Fruit fly (Drosophila melanogaster): ENCODE measurements around the gene fd3F.

The fd3F gene

DNA sequence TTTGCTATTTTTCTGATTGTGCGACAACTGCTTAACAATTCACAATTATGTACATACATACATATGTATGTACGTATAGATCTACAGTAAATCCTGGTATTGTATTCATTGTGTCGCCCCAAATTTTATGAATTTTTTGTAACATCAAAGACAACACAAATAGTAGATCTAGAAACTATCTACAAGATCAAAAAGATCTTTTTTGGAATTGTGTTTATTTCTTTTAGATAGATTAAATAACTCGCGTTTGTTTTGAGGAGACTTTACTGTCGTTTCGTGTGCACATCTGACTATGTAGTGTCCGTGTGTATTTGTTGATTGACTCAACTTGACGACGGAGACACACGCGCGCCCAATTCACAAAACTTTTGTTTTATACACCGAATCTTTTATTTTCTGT, 27.8 kb upstream of the fd3F start (continued):
- TF ChIP-seq CG8924 (tag; optimal IDR thresholded peaks at IDR 0.05): peak; percentile 94
- TF ChIP-seq CG11456 (GFP tag; IDR thresholded peaks at IDR 0.05): peak; percentile 95
- peak; percentile 94 for TF ChIP-seq CG7786 (GFP tag; optimal IDR thresholded peaks at IDR 0.05)
- TF ChIP-seq ftz-f1 (GFP tag; optimal IDR thresholded peaks at IDR 0.05): no peak
- peak; percentile 90 for TF ChIP-seq CG12391 (tag; optimal IDR thresholded peaks at IDR 0.05)
- peak; percentile 26 for TF ChIP-seq kni (GFP tag; optimal IDR thresholded peaks at IDR 0.05)
- TF ChIP-seq hbn (GFP tag; IDR thresholded peaks at IDR 0.05; ENCODE audit: partially characterized antibody): no peak
- peak; percentile 93 for TF ChIP-seq gro (GFP tag; optimal IDR thresholded peaks at IDR 0.05)
- TF ChIP-seq CG4854 (GFP tag; optimal IDR thresholded peaks at IDR 0.05): peak; percentile 72
- peak; percentile 17 for TF ChIP-seq CG14965 (GFP tag; optimal IDR thresholded peaks at IDR 0.05; ENCODE audit: borderline replicate concordance)
- peak; percentile 95 for TF ChIP-seq Hmr (GFP tag; optimal IDR thresholded peaks at IDR 0.05)
- TF ChIP-seq mirr (GFP tag; optimal IDR thresholded peaks at IDR 0.05): peak; percentile 85
- peak; percentile 92 for TF ChIP-seq caup (GFP tag; optimal IDR thresholded peaks at IDR 0.05; ENCODE audit: severe bottlenecking)
- TF ChIP-seq CG1603 (tag; optimal IDR thresholded peaks at IDR 0.05): peak; percentile 79
- peak; percentile 76 for TF ChIP-seq CG3995 (GFP tag; optimal IDR thresholded peaks at IDR 0.05)
- TF ChIP-seq CG7357 (GFP tag; IDR thresholded peaks at IDR 0.05): peak; percentile 82
- peak; percentile 71 for TF ChIP-seq CG17912 (GFP tag; optimal IDR thresholded peaks at IDR 0.05)
- TF ChIP-seq CG17385 (GFP tag; optimal IDR thresholded peaks at IDR 0.05): peak; percentile 89
- TF ChIP-seq CG12155 (GFP tag; optimal IDR thresholded peaks at IDR 0.05): peak; percentile 92
- peak; percentile 83 for TF ChIP-seq CG17568 (GFP tag; optimal IDR thresholded peaks at IDR 0.05)
- TF ChIP-seq crc (GFP tag; optimal IDR thresholded peaks at IDR 0.05): peak; percentile 87
- TF ChIP-seq CG10565 (GFP tag; optimal IDR thresholded peaks at IDR 0.05): peak; percentile 10
- peak; percentile 95 for TF ChIP-seq PHDP (tag; optimal IDR thresholded peaks at IDR 0.05)
- TF ChIP-seq Atf3 (GFP tag; optimal IDR thresholded peaks at IDR 0.05): peak; percentile 52
- peak; percentile 61 for TF ChIP-seq Vsx1 (GFP tag; optimal IDR thresholded peaks at IDR 0.05)
- peak; percentile 93 for TF ChIP-seq Ada2b (GFP tag; IDR thresholded peaks at IDR 0.05)
- peak; percentile 97 for TF ChIP-seq sens (GFP tag)
- TF ChIP-seq CG11695 (GFP tag; IDR thresholded peaks at IDR 0.05): peak; percentile 91
- TF ChIP-seq CG7372 (GFP tag; IDR thresholded peaks at IDR 0.05): peak; percentile 94
- no peak for TF ChIP-seq Dll (GFP tag; IDR thresholded peaks at IDR 0.05; ENCODE audit: partially characterized antibody)
- peak; percentile 74 for TF ChIP-seq Max (GFP tag; optimal IDR thresholded peaks at IDR 0.05)
- peak; percentile 87 for TF ChIP-seq H15 (GFP tag; IDR thresholded peaks at IDR 0.05)
- peak; percentile 93 for TF ChIP-seq CG14014 (GFP tag; IDR thresholded peaks at IDR 0.05)
- TF ChIP-seq CG7839 (tag; optimal IDR thresholded peaks at IDR 0.05): peak; percentile 93
- TF ChIP-seq CG15601 (tag; optimal IDR thresholded peaks at IDR 0.05): no peak
- TF ChIP-seq gce (GFP tag; IDR thresholded peaks at IDR 0.05): peak; percentile 71; the same call in 1 of the 3 replicates
- TF ChIP-seq grau (tag; optimal IDR thresholded peaks at IDR 0.05): peak; percentile 99
- TF ChIP-seq aop (GFP tag; IDR thresholded peaks at IDR 0.05): no peak
- TF ChIP-seq CG30020 (tag; optimal IDR thresholded peaks at IDR 0.05): peak; percentile 12
- peak; percentile 78 for TF ChIP-seq exex (tag; optimal IDR thresholded peaks at IDR 0.05)
- peak; percentile 84 for TF ChIP-seq CG12219 (GFP tag; optimal IDR thresholded peaks at IDR 0.05)
- TF ChIP-seq CG34376 (GFP tag; optimal IDR thresholded peaks at IDR 0.05): peak; percentile 85
- TF ChIP-seq CG1602 (GFP tag; optimal IDR thresholded peaks at IDR 0.05): peak; percentile 72
- peak; percentile 89 for TF ChIP-seq CG10366 (GFP tag; IDR thresholded peaks at IDR 0.05)
- no peak for TF ChIP-seq HLH4C (GFP tag; IDR thresholded peaks at IDR 0.05; ENCODE audit: partially characterized antibody)
- TF ChIP-seq Aef1 (GFP tag; IDR thresholded peaks at IDR 0.05): peak; percentile 91
- TF ChIP-seq cg (GFP tag; optimal IDR thresholded peaks at IDR 0.05): peak; percentile 19
- peak; percentile 88 for TF ChIP-seq CG31441 (GFP tag; IDR thresholded peaks at IDR 0.05)
- TF ChIP-seq eyg (GFP tag; optimal IDR thresholded peaks at IDR 0.05): peak; percentile 77
- TF ChIP-seq ap (GFP tag; IDR thresholded peaks at IDR 0.05): peak; percentile 74
- TF ChIP-seq E2f2 (GFP tag; IDR thresholded peaks at IDR 0.05): peak; percentile 71

Data from whole organism, embryonic.